Worm (Caenorhabditis elegans) whole organism, L4 larva: Measurements from ENCODE around the gene F14H3.6.

ENCODE experiments used
- fos-1 ChIP-seq: fragments of 150-350 bp; optimal IDR thresholded peaks from 2 replicates; lab custom pipeline; 2014; ENCODE audit warnings: missing biosample characterization, missing genetic modification characterization
- lin-13 ChIP-seq: fragments of 150-350 bp; optimal IDR thresholded peaks from 2 replicates; lab custom pipeline; 2014; ENCODE audit warnings: missing biosample characterization, missing genetic modification reagents, missing genetic modification characterization
- lin-15B ChIP-seq: fragments of 150-350 bp; sonication (generic microtip); optimal IDR thresholded peaks from 3 replicates; lab custom pipeline; 2014; ENCODE audit warnings: missing biosample characterization, missing genetic modification characterization
- lin-39 ChIP-seq: fragments of 150-350 bp; optimal IDR thresholded peaks from 2 replicates; lab custom pipeline; 2014; ENCODE audit warnings: missing biosample characterization, missing genetic modification reagents, missing genetic modification characterization
- nhr-102 ChIP-seq: sonication (generic microtip); optimal IDR thresholded peaks from 2 replicates; lab custom pipeline; 2016; ENCODE audit warnings: mild to moderate bottlenecking, missing genetic modification characterization, moderate library complexity, missing compliant biosample characterization
- spr-1 ChIP-seq: sonication (generic microtip); optimal IDR thresholded peaks from 2 replicates; lab custom pipeline; 2016; ENCODE audit warnings: mild to moderate bottlenecking, missing genetic modification characterization, missing compliant biosample characterization
- spr-3 ChIP-seq: fragments of 200-800 bp; sonication (Bioruptor generic); optimal IDR thresholded peaks from 2 replicates; lab custom pipeline; 2018; ENCODE audit warnings: mild to moderate bottlenecking, missing genetic modification characterization, missing compliant biosample characterization

DNA sequence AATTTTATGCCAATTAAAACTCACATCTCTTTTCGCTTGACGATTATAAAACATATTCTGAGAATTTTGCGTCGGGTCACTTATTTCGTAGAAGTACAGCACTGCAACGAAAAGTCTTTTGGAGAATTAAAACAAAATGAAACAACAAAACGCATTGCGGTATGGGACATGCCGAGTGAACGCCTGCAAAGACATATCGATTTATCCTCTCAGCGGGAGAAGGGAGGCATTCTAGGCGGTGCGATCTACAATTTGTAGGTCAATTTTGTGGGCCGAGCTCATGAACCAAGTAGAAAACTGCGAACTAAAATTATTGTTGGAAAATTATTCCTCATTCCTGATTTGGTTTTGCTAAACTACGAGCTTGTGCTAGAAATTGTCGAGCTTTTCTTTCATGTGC, 5.3 kb downstream of the F14H3.6 start, which contains the start of gene F14H3.3:
- no peak for TF ChIP-seq spr-3 (GFP tag; lab: Kevin White, UChicago)
- TF ChIP-seq lin-13 (GFP tag; lab: Kevin White, UChicago): no peak
- TF ChIP-seq lin-15B: no peak
- TF ChIP-seq nhr-102 (tag; lab: Kevin White, UChicago): no peak
- no peak for TF ChIP-seq lin-39 (tag; lab: Kevin White, UChicago)
- TF ChIP-seq spr-1 (tag; lab: Kevin White, UChicago): no peak
- TF ChIP-seq fos-1 (tag; lab: Kevin White, UChicago): no peak
